Fruit fly (Drosophila melanogaster): ENCODE measurements around the gene eIF1A.
A peak's percentile ranks its signal among the peaks of the same experiment; 100 is the strongest.

The eIF1A gene

dm6 chr3R:18242089-18242955 lies 32.1 kb upstream of the eIF1A start, which contains the start of the genes CG7156 and 14-3-3epsilon (continued):
- TF ChIP-seq MBD-R2 (GFP tag; IDR thresholded peaks at IDR 0.05), result peak; percentile 57; the same call in 1 of the 2 replicates
- no peak; the same call in 2 of the 3 replicates for TF ChIP-seq CG11456 (GFP tag; IDR thresholded peaks at IDR 0.05)
- peak; percentile 81 for TF ChIP-seq Ets97D (GFP tag; optimal IDR thresholded peaks at IDR 0.05)
- TF ChIP-seq pita (GFP tag; optimal IDR thresholded peaks at IDR 0.05), result peak; percentile 91
- TF ChIP-seq pho (GFP tag; optimal IDR thresholded peaks at IDR 0.05), result peak; percentile 13
- no peak for TF ChIP-seq CG9876 (GFP tag; optimal IDR thresholded peaks at IDR 0.05)
- peak; percentile 57 for TF ChIP-seq CG7271 (tag; optimal IDR thresholded peaks at IDR 0.05)
- TF ChIP-seq Bdp1 (GFP tag; optimal IDR thresholded peaks at IDR 0.05), result no peak
- no peak for TF ChIP-seq CG6254 (GFP tag; optimal IDR thresholded peaks at IDR 0.05)
- no peak for TF ChIP-seq CG10959 (GFP tag; IDR thresholded peaks at IDR 0.05)
- TF ChIP-seq pnt (GFP tag; optimal IDR thresholded peaks at IDR 0.05), result no peak
- TF ChIP-seq emc (GFP tag; optimal IDR thresholded peaks at IDR 0.05), result no peak
- TF ChIP-seq CG17385 (GFP tag; optimal IDR thresholded peaks at IDR 0.05), result peak; percentile 51
- peak; percentile 50; the same call in 1 of the 3 replicates for TF ChIP-seq CG11560 (tag; IDR thresholded peaks at IDR 0.05)
- TF ChIP-seq CG11093 (GFP tag; IDR thresholded peaks at IDR 0.05), result no peak
- TF ChIP-seq peb (GFP tag; IDR thresholded peaks at IDR 0.05), result no peak
- peak; percentile 44 for TF ChIP-seq HLHmδ (GFP tag; optimal IDR thresholded peaks at IDR 0.05)
- peak; percentile 49 for TF ChIP-seq bbx (GFP tag; IDR thresholded peaks at IDR 0.05; ENCODE audit: partially characterized antibody)
- peak; percentile 49 for TF ChIP-seq Nf-YC (tag; optimal IDR thresholded peaks at IDR 0.05)
- peak; percentile 65 for TF ChIP-seq CG42726 (GFP tag; IDR thresholded peaks at IDR 0.05; ENCODE audit: partially characterized antibody)
- TF ChIP-seq ash1 (GFP tag; optimal IDR thresholded peaks at IDR 0.05), result no peak
- no peak for TF ChIP-seq kni (GFP tag; optimal IDR thresholded peaks at IDR 0.05)
- no peak for TF ChIP-seq Poxn (GFP tag; IDR thresholded peaks at IDR 0.05)
- TF ChIP-seq CG11398 (GFP tag; optimal IDR thresholded peaks at IDR 0.05), result no peak
- TF ChIP-seq CG16779 (GFP tag; IDR thresholded peaks at IDR 0.05), result no peak
- no peak for TF ChIP-seq Trl (optimal IDR thresholded peaks at IDR 0.05)
- peak; percentile 10 for TF ChIP-seq Trl (GFP tag; optimal IDR thresholded peaks at IDR 0.05)
- TF ChIP-seq CG2120 (GFP tag; optimal IDR thresholded peaks at IDR 0.05), result peak; percentile 46
- TF ChIP-seq so (GFP tag; IDR thresholded peaks at IDR 0.05), result peak; percentile 55; the same call in 2 of the 3 replicates
- peak; percentile 61 for TF ChIP-seq Dref (GFP tag; IDR thresholded peaks at IDR 0.05)
- TF ChIP-seq knrl (GFP tag; IDR thresholded peaks at IDR 0.05; ENCODE audit: partially characterized antibody), result peak; percentile 60
- no peak for TF ChIP-seq CG13894 (tag; optimal IDR thresholded peaks at IDR 0.05)
- TF ChIP-seq gsb (GFP tag; IDR thresholded peaks at IDR 0.05), result no peak
- no peak for TF ChIP-seq CG12744 (GFP tag; optimal IDR thresholded peaks at IDR 0.05)
- TF ChIP-seq NFAT (GFP tag; IDR thresholded peaks at IDR 0.05), result 0 out of 2 replicates have a peak, but pooled peaks have one; percentile 3
- TF ChIP-seq mirr (GFP tag; optimal IDR thresholded peaks at IDR 0.05), result no peak
- peak in 1 of 2 experiments; percentile 64 for TF ChIP-seq Pdp1 (GFP tag; optimal IDR thresholded peaks at IDR 0.05)
- TF ChIP-seq H15 (GFP tag; IDR thresholded peaks at IDR 0.05), result 0 out of 3 replicates have a peak, but pooled peaks have one; percentile 15
- TF ChIP-seq Gsc (GFP tag; IDR thresholded peaks at IDR 0.05), result no peak
- no peak for TF ChIP-seq Mrtf (GFP tag; IDR thresholded peaks at IDR 0.05)
- no peak for TF ChIP-seq esg (GFP tag; conservative IDR thresholded peaks at IDR 0.05)
- no peak for TF ChIP-seq CG11723 (GFP tag; optimal IDR thresholded peaks at IDR 0.05)
- peak; percentile 41; the same call in 1 of the 2 replicates for TF ChIP-seq ap (GFP tag; IDR thresholded peaks at IDR 0.05)
- TF ChIP-seq gro (GFP tag; optimal IDR thresholded peaks at IDR 0.05), result no peak
- peak; percentile 20 for TF ChIP-seq CG2202 (tag; optimal IDR thresholded peaks at IDR 0.05)
- TF ChIP-seq CG11247 (GFP tag; IDR thresholded peaks at IDR 0.05), result no peak
- 0 out of 2 replicates have a peak, but pooled peaks have one; percentile 21 for TF ChIP-seq Drgx (GFP tag; IDR thresholded peaks at IDR 0.05)
- peak; percentile 42 for TF ChIP-seq CG8290 (GFP tag; optimal IDR thresholded peaks at IDR 0.05)
- TF ChIP-seq CG8290 (tag; optimal IDR thresholded peaks at IDR 0.05), result no peak
- no peak for TF ChIP-seq Blimp-1 (GFP tag; optimal IDR thresholded peaks at IDR 0.05)
